Worm (Caenorhabditis elegans) whole organism, L4/young adult: ENCODE measurements around the gene srh-195.

ENCODE experiments used
- W03F9.2 ChIP-seq: fragments of 150-350 bp; optimal IDR thresholded peaks from 2 replicates; lab custom pipeline; 2014; ENCODE audit warnings: missing biosample characterization, missing genetic modification characterization
- dao-5 ChIP-seq: sonication (generic microtip); optimal IDR thresholded peaks from 2 replicates; lab custom pipeline; 2016; ENCODE audit warnings: missing genotype, missing genetic modification characterization, moderate library complexity, missing compliant biosample characterization
- him-1 ChIP-seq: sonication (generic microtip); optimal IDR thresholded peaks from 2 replicates; lab custom pipeline; 2016; ENCODE audit warnings: missing genotype, missing genetic modification reagents, missing genetic modification characterization, missing compliant biosample characterization

Gene srh-195

DNA sequence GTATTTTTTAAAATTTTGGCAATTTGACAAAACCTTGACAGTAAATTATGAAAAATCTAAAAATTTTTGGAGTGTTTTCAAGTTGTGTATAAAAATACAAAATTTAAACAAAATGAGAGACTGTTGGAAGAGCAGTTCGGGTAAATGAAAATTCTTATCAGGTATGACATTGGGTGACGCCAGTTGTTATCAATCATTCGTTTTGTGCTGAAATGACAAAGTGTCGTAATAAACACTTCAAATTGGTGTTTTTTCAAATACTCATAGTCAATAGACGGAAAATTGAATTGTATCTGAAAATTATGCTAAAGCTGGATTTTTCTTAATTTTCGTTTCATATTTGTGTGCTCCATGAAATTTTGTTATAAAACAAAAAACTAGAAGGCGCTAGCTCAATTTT lies 6.1 kb upstream of the srh-195 start:
- TF ChIP-seq dao-5 (tag; lab: Kevin White, UChicago) (no peak), him-1 (tag; lab: Kevin White, UChicago) (no peak), W03F9.2 (tag; lab: Kevin White, UChicago) (no peak)

- TF ChIP-seq W03F9.2 (tag; lab: Kevin White, UChicago) (no peak), him-1 (tag; lab: Kevin White, UChicago) (no peak), dao-5 (tag; lab: Kevin White, UChicago) (no peak)
Measured at ce11 chrII:2122091-2122490, 5.4 kb upstream of the srh-195 start, which contains the start of gene math-37. TSS of gene math-37 (minus strand) at chrII:2122191.

DNA sequence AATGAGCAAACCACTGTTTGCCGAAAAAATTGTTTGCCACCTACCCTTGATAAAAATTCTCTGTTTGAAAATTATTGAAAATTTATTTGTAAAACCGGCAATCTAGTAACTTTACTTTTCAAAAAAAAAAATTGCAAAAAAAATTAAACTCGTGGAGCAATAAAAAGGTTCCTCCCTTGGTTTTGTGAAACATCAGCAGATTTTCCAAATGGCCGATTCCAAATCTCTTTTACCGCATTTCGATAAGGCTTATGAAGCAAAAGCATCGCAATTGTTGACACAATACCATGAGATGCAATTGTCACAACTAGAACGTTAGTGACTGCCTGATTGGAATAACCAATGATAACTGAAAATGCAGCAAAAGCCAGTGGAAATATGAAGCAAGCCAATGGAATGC lies 2.2 kb downstream of the srh-195 start:
- TF ChIP-seq W03F9.2 (tag; lab: Kevin White, UChicago) = no peak
- TF ChIP-seq him-1 (tag; lab: Kevin White, UChicago) = no peak
- TF ChIP-seq dao-5 (tag; lab: Kevin White, UChicago) = no peak

- TF ChIP-seq him-1 (tag; lab: Kevin White, UChicago) (no peak), dao-5 (tag; lab: Kevin White, UChicago) (no peak)
Measured at ce11 chrII:2112948-2113347, 3.7 kb downstream of the srh-195 start, which contains the start of gene R52.6. TSS of gene R52.6 (minus strand) at chrII:2113048.

ce11 chrII:2109943-2110342 lies 6.8 kb downstream of the srh-195 start, which contains the start of gene R52.5:
TSS of gene R52.5 (minus strand) at chrII:2110043.
- TF ChIP-seq W03F9.2 (tag; lab: Kevin White, UChicago) (no peak), him-1 (tag; lab: Kevin White, UChicago) (no peak), dao-5 (tag; lab: Kevin White, UChicago) (no peak)

ce11 chrII:2108295-2108694 lies 8.4 kb downstream of the srh-195 start, which contains the start of gene R52.4:
TSS of gene R52.4 (minus strand) at chrII:2108395.
- TF ChIP-seq him-1 (tag; lab: Kevin White, UChicago) (no peak), dao-5 (tag; lab: Kevin White, UChicago) (no peak), W03F9.2 (tag; lab: Kevin White, UChicago) (no peak)

- TF ChIP-seq him-1 (tag; lab: Kevin White, UChicago) = no peak
- no peak for TF ChIP-seq dao-5 (tag; lab: Kevin White, UChicago)
- no peak for TF ChIP-seq W03F9.2 (tag; lab: Kevin White, UChicago)
Measured at ce11 chrII:2099139-2099976, 17.3 kb downstream of the srh-195 start, which contains the start of gene math-42. TSS of gene math-42 (plus strand) at chrII:2099926.

DNA sequence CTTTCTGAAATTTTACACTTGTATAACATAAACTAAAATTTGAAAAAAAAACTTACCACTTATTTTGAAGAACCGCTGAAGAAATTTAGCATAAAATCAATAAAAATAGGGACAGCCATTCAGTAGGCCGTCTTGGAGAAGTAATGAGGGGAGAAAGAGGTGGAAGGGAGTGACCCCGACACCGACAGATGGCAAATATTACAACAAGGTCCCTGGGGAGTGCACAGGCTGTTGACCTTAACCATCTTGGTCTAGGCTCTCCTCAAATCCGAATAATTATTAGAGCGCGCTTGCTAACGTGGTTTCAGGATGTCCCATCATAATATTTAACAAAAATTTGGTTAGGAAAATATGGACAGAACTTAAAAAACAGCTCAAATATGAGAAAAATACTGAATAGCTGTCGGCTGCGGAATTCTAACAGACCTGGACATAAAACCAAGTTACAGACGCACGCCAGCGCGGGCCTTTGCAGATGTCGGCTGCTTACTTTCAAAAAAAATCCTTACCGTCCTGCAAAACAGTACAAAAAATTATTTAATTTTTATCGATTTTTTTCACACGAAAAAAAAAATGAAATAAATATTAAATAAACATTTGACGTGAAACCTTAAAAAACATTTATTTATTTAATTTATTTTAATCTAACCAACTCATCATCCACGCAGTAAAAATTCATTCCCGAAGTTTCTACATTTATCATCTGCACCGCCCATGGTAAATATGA lies 21.6 kb downstream of the srh-195 start, which contains the start of gene T16A1.2:
TSS of gene T16A1.2 (plus strand) at position 677 of the 727 bp plus-strand sequence.
- TF ChIP-seq dao-5 (tag; lab: Kevin White, UChicago) = no peak
- TF ChIP-seq W03F9.2 (tag; lab: Kevin White, UChicago) = no peak
- TF ChIP-seq him-1 (tag; lab: Kevin White, UChicago) = no peak

- TF ChIP-seq W03F9.2 (tag; lab: Kevin White, UChicago) = no peak
- TF ChIP-seq dao-5 (tag; lab: Kevin White, UChicago) = no peak
- no peak for TF ChIP-seq him-1 (tag; lab: Kevin White, UChicago)
Measured at ce11 chrII:2093456-2093926, 23.2 kb downstream of the srh-195 start, which contains the start of gene fbxb-37. TSS of gene fbxb-37 (minus strand) at chrII:2093876.

ce11 chrII:2091972-2092371 lies 24.7 kb downstream of the srh-195 start, which contains the start of gene T16A1.10:
TSS of gene T16A1.10 (minus strand) at chrII:2092094.
- TF ChIP-seq dao-5 (tag; lab: Kevin White, UChicago) = no peak

- TF ChIP-seq W03F9.2 (tag; lab: Kevin White, UChicago) (no peak), dao-5 (tag; lab: Kevin White, UChicago) (no peak), him-1 (tag; lab: Kevin White, UChicago) (no peak)
Measured at ce11 chrII:2090605-2091004, 26.1 kb downstream of the srh-195 start, which contains the start of gene trpl-5. TSS of gene trpl-5 (minus strand) at chrII:2090636.

- TF ChIP-seq him-1 (tag; lab: Kevin White, UChicago) (no peak), W03F9.2 (tag; lab: Kevin White, UChicago) (no peak), dao-5 (tag; lab: Kevin White, UChicago) (no peak)
Measured at ce11 chrII:2087206-2087605, 29.5 kb downstream of the srh-195 start.

DNA sequence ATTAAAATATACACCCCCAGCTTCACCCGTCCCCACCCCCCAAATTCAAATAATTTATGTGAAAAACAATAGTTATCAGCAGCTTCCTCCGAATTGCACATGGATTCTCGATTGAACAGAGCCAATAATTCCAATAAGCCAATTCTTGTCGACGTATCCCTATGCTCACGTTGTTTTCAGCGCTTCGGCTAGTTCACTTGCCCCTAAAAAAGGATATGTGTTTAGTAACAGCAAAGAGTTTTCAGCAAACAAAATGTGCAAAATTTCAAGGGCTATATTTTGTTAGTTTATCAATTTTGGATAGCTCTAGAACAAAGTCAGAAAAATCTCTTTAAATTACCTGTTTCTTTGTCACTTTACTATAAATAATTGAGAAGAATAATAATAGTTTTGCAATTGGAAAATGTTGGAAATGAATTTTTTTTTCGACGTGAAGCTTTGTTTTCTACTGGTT lies 32.9 kb downstream of the srh-195 start, which contains the start of the genes T16A1.5 and fbxc-49:
TSS of gene T16A1.5 (minus strand) at position 101 of the 454 bp plus-strand sequence.
TSS of gene fbxc-49 (plus strand) at position 404 of the 454 bp plus-strand sequence.
- TF ChIP-seq him-1 (tag; lab: Kevin White, UChicago) (no peak), W03F9.2 (tag; lab: Kevin White, UChicago) (no peak), dao-5 (tag; lab: Kevin White, UChicago) (no peak)
